Worm (Caenorhabditis elegans): ENCODE results near the gene dsl-4.

DNA sequence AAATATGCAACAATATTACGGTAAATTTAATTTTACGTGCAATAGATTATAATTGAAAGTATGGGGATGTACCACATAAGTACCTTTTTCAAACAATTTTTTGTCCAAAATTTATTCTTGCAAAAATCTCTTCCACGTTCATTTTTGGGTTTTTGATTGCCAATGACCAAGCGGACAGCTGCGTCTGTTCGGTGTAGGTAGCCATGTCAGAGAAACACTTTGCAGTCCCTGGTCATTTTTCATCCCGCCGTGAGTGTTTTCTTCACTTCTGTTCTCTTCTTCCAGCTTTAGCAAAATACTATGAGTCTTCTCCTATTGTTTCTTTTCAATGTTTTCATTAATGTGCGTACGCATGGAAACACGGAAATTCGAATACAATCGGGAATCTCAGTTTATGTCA lies at the start of gene dsl-4:
- TF ChIP-seq C08G9.2 (tag; optimal IDR thresholded peaks at IDR 0.05) = no peak
- TF ChIP-seq ceh-30 (tag; optimal IDR thresholded peaks at IDR 0.05) = no peak
- TF ChIP-seq npax-4 (tag; optimal IDR thresholded peaks at IDR 0.05) = no peak
- no peak for TF ChIP-seq pha-4 (tag; optimal IDR thresholded peaks at IDR 0.05)
- TF ChIP-seq dve-1 (tag; optimal IDR thresholded peaks at IDR 0.05) = no peak
- no peak for TF ChIP-seq pag-3 (tag; optimal IDR thresholded peaks at IDR 0.05; ENCODE audit: borderline replicate concordance)
- TF ChIP-seq nhr-11 (tag; optimal IDR thresholded peaks at IDR 0.05) = no peak
- no peak for TF ChIP-seq ref-2 (tag; optimal IDR thresholded peaks at IDR 0.05)
- no peak for TF ChIP-seq ceh-14 (tag; optimal IDR thresholded peaks at IDR 0.05)
- no peak for TF ChIP-seq Y22D7AL.16 (tag; optimal IDR thresholded peaks at IDR 0.05)
- no peak for TF ChIP-seq ttx-3 (tag; optimal IDR thresholded peaks at IDR 0.05)
- TF ChIP-seq sox-2 (GFP tag; IDR thresholded peaks at IDR 0.05) = no peak
- TF ChIP-seq lim-6 (tag; optimal IDR thresholded peaks at IDR 0.05) = no peak
- TF ChIP-seq K09A11.1 (tag; optimal IDR thresholded peaks at IDR 0.05; ENCODE audit: insufficient read depth) = no peak
